Worm (Caenorhabditis elegans) whole organism, early embryonic: ENCODE measurements around the gene C04G6.13.

ENCODE experiments used
- B0310.2 ChIP-seq: sonication (generic microtip); optimal IDR thresholded peaks from 2 replicates; lab custom pipeline; 2016; ENCODE audit warnings: mild to moderate bottlenecking, missing genetic modification characterization, missing compliant biosample characterization
- F13C5.2 ChIP-seq: sonication (generic microtip); optimal IDR thresholded peaks from 2 replicates; lab custom pipeline; 2017; ENCODE audit warnings: mild to moderate bottlenecking, missing genetic modification characterization, inconsistent platforms, missing compliant biosample characterization
- aly-1 ChIP-seq: sonication (generic microtip); optimal IDR thresholded peaks from 2 replicates; lab custom pipeline; 2016; ENCODE audit warnings: missing genetic modification characterization, missing compliant biosample characterization
- ama-1 ChIP-seq: fragments of 150-350 bp; optimal IDR thresholded peaks from 2 replicates; lab custom pipeline; 2014
- ceh-13 ChIP-seq: fragments of 200-800 bp; sonication (Bioruptor generic); optimal IDR thresholded peaks from 2 replicates; lab custom pipeline; 2018; ENCODE audit warnings: mild to moderate bottlenecking, missing genetic modification characterization, missing compliant biosample characterization
- ceh-36 ChIP-seq: sonication (generic microtip); optimal IDR thresholded peaks from 2 replicates; lab custom pipeline; 2016; ENCODE audit warnings: missing genetic modification characterization, inconsistent platforms, missing compliant biosample characterization
- ets-7 ChIP-seq: sonication (generic microtip); optimal IDR thresholded peaks from 2 replicates; lab custom pipeline; 2016; ENCODE audit warnings: missing genotype, missing genetic modification characterization, missing compliant biosample characterization
- flt-1 ChIP-seq: fragments of 200-800 bp; sonication (Bioruptor generic); IDR thresholded peaks from 2 replicates; pipeline ENCODE4 v1.3.6; 2022; ENCODE audit warnings: missing genetic modification characterization, missing compliant biosample characterization
- hmbx-1 ChIP-seq: sonication (generic microtip); optimal IDR thresholded peaks from 2 replicates; lab custom pipeline; 2016; ENCODE audit warnings: mild to moderate bottlenecking, missing genetic modification characterization, missing compliant biosample characterization
- hmg-4 ChIP-seq: fragments of 200-800 bp; sonication (Bioruptor generic); optimal IDR thresholded peaks from 2 replicates; lab custom pipeline; 2018; ENCODE audit warnings: mild to moderate bottlenecking, missing genetic modification characterization, missing compliant biosample characterization
- hnd-1 ChIP-seq: sonication (generic microtip); optimal IDR thresholded peaks from 2 replicates; lab custom pipeline; 2016; ENCODE audit warnings: missing genetic modification characterization, missing compliant biosample characterization
- scrt-1 ChIP-seq: fragments of 200-800 bp; sonication (Bioruptor generic); IDR thresholded peaks from 2 replicates; pipeline ENCODE4 v1.3.6; 2022; ENCODE audit warnings: missing genetic modification characterization, missing compliant biosample characterization
- tbx-11 ChIP-seq: fragments of 200-800 bp; sonication (Bioruptor generic); IDR thresholded peaks from 2 replicates; pipeline ENCODE4 v1.3.6; 2022; ENCODE audit warnings: missing genetic modification characterization, missing compliant biosample characterization
- tbx-37 ChIP-seq: fragments of 200-800 bp; sonication (Bioruptor generic); conservative IDR thresholded peaks from 2 replicates; pipeline ENCODE4 v1.3.6; 2022; ENCODE audit warnings: missing genetic modification reagents, missing genetic modification characterization, missing compliant biosample characterization

- no peak for TF ChIP-seq ets-7
- no peak for TF ChIP-seq ama-1 (lab: Kevin White, UChicago)
- TF ChIP-seq hmbx-1 (tag; lab: Kevin White, UChicago) = no peak
- TF ChIP-seq flt-1 (GFP tag; lab: Robert Waterston, UW) = peak; percentile 69; the same call in 1 of the 2 replicates
- TF ChIP-seq scrt-1 (GFP tag; lab: Robert Waterston, UW) = no peak; the same call in 1 of the 2 replicates
- no peak for TF ChIP-seq ceh-36 (tag; lab: Kevin White, UChicago)
- peak; percentile 56; the same call in 1 of the 2 replicates for TF ChIP-seq tbx-37 (GFP tag; lab: Robert Waterston, UW)
- no peak for TF ChIP-seq tbx-11 (GFP tag; lab: Robert Waterston, UW)
- TF ChIP-seq F13C5.2 (tag; lab: Kevin White, UChicago) = peak; percentile 83
- no peak for TF ChIP-seq B0310.2
- TF ChIP-seq hmg-4 (GFP tag; lab: Kevin White, UChicago) = peak; percentile 65
- no peak for TF ChIP-seq aly-1 (tag; lab: Kevin White, UChicago)
- TF ChIP-seq ceh-13 (GFP tag; lab: Kevin White, UChicago) = no peak
- TF ChIP-seq hnd-1 = no peak
Observed at ce11 chrII:5055129-5055666, 38.8 kb upstream of the C04G6.13 start, which contains the start of the genes ify-1 and rpl-22.
